Fruit fly (Drosophila melanogaster): ENCODE results near the gene CG6013.

DNA sequence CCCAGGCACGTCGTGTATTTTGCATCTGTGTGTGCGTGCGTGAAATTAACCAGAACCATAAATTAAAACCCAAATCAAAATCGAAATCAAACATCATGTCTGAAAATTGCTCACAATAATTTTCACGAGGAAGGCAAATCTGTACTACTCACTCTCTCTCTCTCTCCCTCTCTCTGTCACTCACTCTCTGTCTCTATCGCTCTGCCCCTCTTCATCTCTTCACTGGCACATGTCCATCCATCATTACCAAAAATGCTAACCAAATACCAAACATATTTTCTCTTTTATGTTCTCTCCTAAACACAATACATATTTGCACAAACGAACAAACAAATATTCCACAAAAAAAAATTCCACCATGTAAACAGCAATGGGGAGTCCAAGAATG is 15.9 kb upstream of the CG6013 start:
- TF ChIP-seq CG6813 (GFP tag; optimal IDR thresholded peaks at IDR 0.05) = no peak
- no peak for TF ChIP-seq dpn (GFP tag; optimal IDR thresholded peaks at IDR 0.05)
- no peak for TF ChIP-seq az2 (GFP tag; optimal IDR thresholded peaks at IDR 0.05)
- TF ChIP-seq usp (GFP tag; optimal IDR thresholded peaks at IDR 0.05) = no peak
- no peak for TF ChIP-seq psq (GFP tag; optimal IDR thresholded peaks at IDR 0.05)

Data from whole organism, embryonic.